Worm (Caenorhabditis elegans) whole organism, L4/young adult: ENCODE results near the gene lsm-4.

Experiments
- W03F9.2 ChIP-seq: fragments of 150-350 bp; optimal IDR thresholded peaks from 2 replicates; lab custom pipeline; 2014; ENCODE audit warnings: missing biosample characterization, missing genetic modification characterization
- dao-5 ChIP-seq: sonication (generic microtip); optimal IDR thresholded peaks from 2 replicates; lab custom pipeline; 2016; ENCODE audit warnings: missing genotype, missing genetic modification characterization, moderate library complexity, missing compliant biosample characterization
- him-1 ChIP-seq: sonication (generic microtip); optimal IDR thresholded peaks from 2 replicates; lab custom pipeline; 2016; ENCODE audit warnings: missing genotype, missing genetic modification reagents, missing genetic modification characterization, missing compliant biosample characterization

- no peak for TF ChIP-seq dao-5 (tag; lab: Kevin White, UChicago)
- TF ChIP-seq him-1: no peak
- TF ChIP-seq W03F9.2 (tag; lab: Kevin White, UChicago): no peak
Measured at ce11 chrII:7203110-7203509, 49.9 kb downstream of the lsm-4 start, which contains the start of gene srd-56.
